Worm (Caenorhabditis elegans) whole organism, late embryonic: ENCODE results near the gene F08D12.7.

Experiments used
- C08G9.2 ChIP-seq: sonication (generic microtip); optimal IDR thresholded peaks from 2 replicates; lab custom pipeline; 2016; ENCODE audit warnings: mild to moderate bottlenecking, missing genetic modification characterization, moderate library complexity, missing compliant biosample characterization
- C38D4.7 ChIP-seq: fragments of 200-800 bp; sonication (Bioruptor generic); optimal IDR thresholded peaks from 2 replicates; lab custom pipeline; 2018; ENCODE audit warnings: mild to moderate bottlenecking, missing genetic modification characterization, moderate library complexity, missing compliant biosample characterization
- K02D7.2 ChIP-seq: sonication (generic microtip); optimal IDR thresholded peaks from 2 replicates; lab custom pipeline; 2017; ENCODE audit warnings: mild to moderate bottlenecking, missing genetic modification characterization, missing compliant biosample characterization
- T23F11.4 ChIP-seq: fragments of 200-800 bp; sonication (Bioruptor generic); optimal IDR thresholded peaks from 2 replicates; lab custom pipeline; 2018; ENCODE audit warnings: mild to moderate bottlenecking, missing genetic modification characterization, missing compliant biosample characterization
- Y22D7AL.16 ChIP-seq: sonication (generic microtip); optimal IDR thresholded peaks from 2 replicates; lab custom pipeline; 2016; ENCODE audit warnings: missing genetic modification characterization, missing compliant biosample characterization
- ahr-1 ChIP-seq: sonication (generic microtip); optimal IDR thresholded peaks from 2 replicates; lab custom pipeline; 2016; ENCODE audit warnings: missing genetic modification characterization, missing compliant biosample characterization
- ceh-18 ChIP-seq: sonication (generic microtip); optimal IDR thresholded peaks from 2 replicates; lab custom pipeline; 2016; ENCODE audit warnings: missing genetic modification characterization, missing compliant biosample characterization
- ceh-19 ChIP-seq: fragments of 200-800 bp; sonication (Bioruptor generic); optimal IDR thresholded peaks from 2 replicates; lab custom pipeline; 2018; ENCODE audit warnings: mild to moderate bottlenecking, missing genetic modification characterization, missing compliant biosample characterization
- ceh-2 ChIP-seq: sonication (generic microtip); optimal IDR thresholded peaks from 2 replicates; lab custom pipeline; 2016; ENCODE audit warnings: missing genotype, missing genetic modification characterization, missing compliant biosample characterization
- ceh-30 ChIP-seq: fragments of 150-350 bp; optimal IDR thresholded peaks from 2 replicates; lab custom pipeline; 2014; ENCODE audit warnings: missing biosample characterization, missing genetic modification characterization
- ceh-34 ChIP-seq: sonication (generic microtip); optimal IDR thresholded peaks from 2 replicates; lab custom pipeline; 2016; ENCODE audit warnings: mild to moderate bottlenecking, missing genetic modification characterization, missing compliant biosample characterization
- ceh-45 ChIP-seq: fragments of 200-800 bp; sonication (Bioruptor generic); IDR thresholded peaks from 2 replicates; pipeline ENCODE4 v1.3.6; 2022; ENCODE audit warnings: missing genetic modification reagents, missing genetic modification characterization, missing compliant biosample characterization
- ceh-6 ChIP-seq: fragments of 200-800 bp; sonication (Bioruptor generic); optimal IDR thresholded peaks from 2 replicates; lab custom pipeline; 2018; ENCODE audit warnings: mild to moderate bottlenecking, missing genetic modification characterization, missing compliant biosample characterization
- ceh-9 ChIP-seq: sonication (generic microtip); optimal IDR thresholded peaks from 2 replicates; lab custom pipeline; 2016; ENCODE audit warnings: mild to moderate bottlenecking, missing genetic modification characterization, inconsistent platforms, missing compliant biosample characterization
- dve-1 ChIP-seq: sonication (generic microtip); optimal IDR thresholded peaks from 2 replicates; lab custom pipeline; 2017; ENCODE audit warnings: antibody characterized with exemption, mild to moderate bottlenecking, missing genetic modification characterization, missing compliant biosample characterization
- elt-2 ChIP-seq: sonication (generic microtip); optimal IDR thresholded peaks from 2 replicates; lab custom pipeline; 2016; ENCODE audit warnings: missing genetic modification reagents, missing genetic modification characterization, missing compliant biosample characterization
- ets-4 ChIP-seq: sonication (generic microtip); optimal IDR thresholded peaks from 2 replicates; lab custom pipeline; 2016; ENCODE audit warnings: missing genetic modification characterization, missing compliant biosample characterization
- fax-1 ChIP-seq: sonication (generic microtip); optimal IDR thresholded peaks from 2 replicates; lab custom pipeline; 2016; ENCODE audit warnings: missing genotype, missing genetic modification characterization, missing compliant biosample characterization
- fkh-10 ChIP-seq: fragments of 150-350 bp; optimal IDR thresholded peaks from 2 replicates; lab custom pipeline; 2014; ENCODE audit warnings: missing biosample characterization, missing genetic modification reagents, missing genetic modification characterization
- gmeb-2 ChIP-seq: sonication (generic microtip); optimal IDR thresholded peaks from 2 replicates; lab custom pipeline; 2016; ENCODE audit warnings: missing genetic modification characterization, inconsistent platforms, missing compliant biosample characterization
- hlh-15 ChIP-seq: sonication (generic microtip); optimal IDR thresholded peaks from 2 replicates; lab custom pipeline; 2016; ENCODE audit warnings: missing genetic modification characterization, missing compliant biosample characterization
- lim-6 ChIP-seq: sonication (generic microtip); optimal IDR thresholded peaks from 2 replicates; lab custom pipeline; 2016; ENCODE audit warnings: missing genetic modification characterization, missing compliant biosample characterization
- lin-11 ChIP-seq: fragments of 200-800 bp; sonication (Bioruptor generic); optimal IDR thresholded peaks from 2 replicates; lab custom pipeline; 2018; ENCODE audit warnings: mild to moderate bottlenecking, missing genetic modification characterization, missing compliant biosample characterization
- madf-2 ChIP-seq: sonication (generic microtip); optimal IDR thresholded peaks from 2 replicates; lab custom pipeline; 2017; ENCODE audit warnings: missing genetic modification characterization, missing compliant biosample characterization
- nfya-1 ChIP-seq: sonication (generic microtip); optimal IDR thresholded peaks from 2 replicates; lab custom pipeline; 2017; ENCODE audit warnings: missing genetic modification characterization, mild to moderate bottlenecking, missing compliant biosample characterization, antibody characterized with exemption, moderate library complexity
- nhr-11 ChIP-seq: fragments of 150-350 bp; optimal IDR thresholded peaks from 2 replicates; lab custom pipeline; 2014; ENCODE audit warnings: missing biosample characterization, missing genetic modification characterization
- pag-3 ChIP-seq: sonication (generic microtip); optimal IDR thresholded peaks from 2 replicates; lab custom pipeline; 2016; ENCODE audit warnings: missing compliant biosample characterization, missing genetic modification characterization, borderline replicate concordance
- pat-9 ChIP-seq: fragments of 200-800 bp; sonication (Bioruptor generic); optimal IDR thresholded peaks from 2 replicates; lab custom pipeline; 2018; ENCODE audit warnings: mild to moderate bottlenecking, missing genetic modification characterization, moderate library complexity, missing compliant biosample characterization
- pax-1 ChIP-seq: fragments of 150-350 bp; optimal IDR thresholded peaks from 2 replicates; lab custom pipeline; 2014; ENCODE audit warnings: missing biosample characterization, missing genetic modification characterization
- pha-2 ChIP-seq: sonication (generic microtip); optimal IDR thresholded peaks from 2 replicates; lab custom pipeline; 2017; ENCODE audit warnings: mild to moderate bottlenecking, missing genetic modification characterization, missing compliant biosample characterization
- pha-4 ChIP-seq: fragments of 150-350 bp; optimal IDR thresholded peaks from 2 replicates; lab custom pipeline; 2018; ENCODE audit warnings: missing biosample characterization, missing genetic modification reagents, missing genetic modification characterization
- pqm-1 ChIP-seq: sonication (generic microtip); optimal IDR thresholded peaks from 2 replicates; lab custom pipeline; 2016; ENCODE audit warnings: missing genetic modification characterization, missing compliant biosample characterization
- sox-2 ChIP-seq: fragments of 200-800 bp; sonication (Bioruptor generic); IDR thresholded peaks from 2 replicates; pipeline ENCODE4 v1.3.6; 2022; ENCODE audit warnings: missing genetic modification reagents, missing genetic modification characterization, missing compliant biosample characterization
- syd-9 ChIP-seq: sonication (generic microtip); optimal IDR thresholded peaks from 2 replicates; lab custom pipeline; 2016; ENCODE audit warnings: mild to moderate bottlenecking, missing genetic modification characterization, moderate library complexity, missing compliant biosample characterization
- ttx-3 ChIP-seq: sonication (generic microtip); optimal IDR thresholded peaks from 2 replicates; lab custom pipeline; 2016; ENCODE audit warnings: missing genetic modification reagents, missing genetic modification characterization, missing compliant biosample characterization
- unc-3 ChIP-seq, 2 experiments: fragments of 200-800 bp in 1 of 2; sonication (Bioruptor generic) in 1 of 2; sonication (generic microtip) in 1 of 2; conservative IDR thresholded peaks in 1 of 2; optimal IDR thresholded peaks in 1 of 2; 2 replicates each; pipeline versions ENCODE4 v1.3.6 to Lab custom; 2016 to 2022; ENCODE audit warnings: missing compliant biosample characterization in 2 of 2, missing genetic modification characterization in 2 of 2, missing genetic modification reagents in 1 of 2
- unc-42 ChIP-seq: sonication (generic microtip); optimal IDR thresholded peaks from 2 replicates; lab custom pipeline; 2016; ENCODE audit warnings: missing genotype, missing genetic modification characterization, missing compliant biosample characterization
- unc-55 ChIP-seq: sonication (generic microtip); optimal IDR thresholded peaks from 2 replicates; lab custom pipeline; 2017; ENCODE audit warnings: missing biosample characterization, missing genetic modification reagents, missing genetic modification characterization
- unc-86 ChIP-seq: sonication (generic microtip); optimal IDR thresholded peaks from 2 replicates; lab custom pipeline; 2016; ENCODE audit warnings: missing genetic modification characterization, missing compliant biosample characterization
- zip-5 ChIP-seq: sonication (generic microtip); optimal IDR thresholded peaks from 2 replicates; lab custom pipeline; 2016; ENCODE audit warnings: missing genetic modification characterization, missing compliant biosample characterization

Gene F08D12.7

ce11 chrII:2800550-2801233, 31.8 kb upstream of the F08D12.7 start, which contains the start of gene nhr-119:
TSS of gene nhr-119 (minus strand) at chrII:2800600.
- TF ChIP-seq elt-2 (tag; lab: Kevin White, UChicago) = peak; percentile 84
- TF ChIP-seq unc-55 (GFP tag; lab: Kevin White, UChicago) = peak; percentile 97
- TF ChIP-seq ets-4 (tag; lab: Kevin White, UChicago) = no peak
- peak; percentile 17 for TF ChIP-seq pqm-1 (tag; lab: Kevin White, UChicago)
- TF ChIP-seq sox-2 (GFP tag; lab: Robert Waterston, UW) = no peak
- peak; percentile 47 for TF ChIP-seq ceh-18 (tag; lab: Kevin White, UChicago)
- TF ChIP-seq dve-1 (tag; lab: Kevin White, UChicago) = peak; percentile 38
- TF ChIP-seq pha-2 (tag; lab: Kevin White, UChicago) = no peak

- no peak for TF ChIP-seq sox-2 (GFP tag; lab: Robert Waterston, UW)
- no peak for TF ChIP-seq ceh-9 (tag; lab: Kevin White, UChicago)
- no peak for TF ChIP-seq ceh-30 (tag; lab: Kevin White, UChicago)
- no peak for TF ChIP-seq pat-9
- TF ChIP-seq unc-55 (GFP tag; lab: Kevin White, UChicago) = no peak
- TF ChIP-seq unc-86 (tag; lab: Kevin White, UChicago) = no peak
- no peak for TF ChIP-seq zip-5 (tag; lab: Kevin White, UChicago)
- TF ChIP-seq ceh-45 = no peak
- TF ChIP-seq ahr-1 = no peak
- TF ChIP-seq Y22D7AL.16 (tag; lab: Kevin White, UChicago) = no peak
- TF ChIP-seq ceh-34 (tag; lab: Kevin White, UChicago) = no peak
- TF ChIP-seq ets-4 (tag; lab: Kevin White, UChicago) = no peak
- no peak for TF ChIP-seq hlh-15 (tag; lab: Kevin White, UChicago)
- TF ChIP-seq lim-6 (tag; lab: Kevin White, UChicago) = no peak
- no peak for TF ChIP-seq pag-3 (tag; lab: Kevin White, UChicago)
- no peak for TF ChIP-seq pax-1 (tag; lab: Kevin White, UChicago)
- TF ChIP-seq nhr-11 (tag; lab: Kevin White, UChicago) = no peak
These were observed 29.0 kb upstream of the F08D12.7 start for ce11 chrII:2797951-2798350.

ce11 chrII:2796431-2796830, 27.5 kb upstream of the F08D12.7 start:
- no peak for TF ChIP-seq unc-3 (GFP tag; conservative IDR thresholded peaks at IDR 0.05; lab: Robert Waterston, UW)
- no peak for TF ChIP-seq unc-3 (tag; optimal IDR thresholded peaks at IDR 0.05; lab: Kevin White, UChicago)
- no peak for TF ChIP-seq unc-42 (tag; lab: Kevin White, UChicago)
- TF ChIP-seq C08G9.2 (tag; lab: Kevin White, UChicago) = no peak
- TF ChIP-seq unc-86 (tag; lab: Kevin White, UChicago) = no peak
- no peak for TF ChIP-seq lin-11 (tag; lab: Kevin White, UChicago)
- no peak for TF ChIP-seq fax-1 (tag; lab: Kevin White, UChicago)
- TF ChIP-seq nfya-1 (tag; lab: Kevin White, UChicago) = no peak
- TF ChIP-seq gmeb-2 (tag; lab: Kevin White, UChicago) = no peak
- no peak for TF ChIP-seq madf-2 (tag; lab: Kevin White, UChicago)
- no peak for TF ChIP-seq ceh-19
- TF ChIP-seq C38D4.7 = no peak
- TF ChIP-seq nhr-11 (tag; lab: Kevin White, UChicago) = no peak
- TF ChIP-seq fkh-10 (GFP tag; lab: Kevin White, UChicago) = no peak

- no peak for TF ChIP-seq ceh-6 (GFP tag; lab: Kevin White, UChicago)
- no peak for TF ChIP-seq C08G9.2 (tag; lab: Kevin White, UChicago)
- TF ChIP-seq dve-1 (tag; lab: Kevin White, UChicago) = no peak
- TF ChIP-seq pag-3 (tag; lab: Kevin White, UChicago) = no peak
- no peak for TF ChIP-seq ceh-18 (tag; lab: Kevin White, UChicago)
- no peak for TF ChIP-seq K02D7.2 (tag; lab: Kevin White, UChicago)
- no peak for TF ChIP-seq pha-4 (tag; lab: Kevin White, UChicago)
- no peak for TF ChIP-seq ceh-2 (tag; lab: Kevin White, UChicago)
- no peak for TF ChIP-seq pat-9
- no peak for TF ChIP-seq ttx-3 (tag; lab: Kevin White, UChicago)
- TF ChIP-seq T23F11.4 (GFP tag; lab: Kevin White, UChicago) = no peak
- TF ChIP-seq unc-55 (GFP tag; lab: Kevin White, UChicago) = no peak
- TF ChIP-seq syd-9 (tag; lab: Kevin White, UChicago) = no peak
These were observed 26.5 kb upstream of the F08D12.7 start for ce11 chrII:2795413-2795812.
